Fruit fly (Drosophila melanogaster): ENCODE measurements around the gene CG15545.

The CG15545 gene

dm6 chr3R:30887711-30888549 is 15.8 kb upstream of the CG15545 start (continued):
- TF ChIP-seq Blimp-1 (GFP tag; optimal IDR thresholded peaks at IDR 0.05): peak; percentile 62
- TF ChIP-seq croc (GFP tag; conservative IDR thresholded peaks at IDR 0.05): peak; percentile 36; the same call in 1 of the 3 replicates
- no peak for TF ChIP-seq Sox100B (GFP tag; optimal IDR thresholded peaks at IDR 0.05)
- TF ChIP-seq wdn (GFP tag; IDR thresholded peaks at IDR 0.05): peak; percentile 58
- TF ChIP-seq bcd (GFP tag; optimal IDR thresholded peaks at IDR 0.05): peak; percentile 61
- TF ChIP-seq HLH54F (GFP tag; optimal IDR thresholded peaks at IDR 0.05): peak; percentile 18
- no peak for TF ChIP-seq klu (GFP tag; IDR thresholded peaks at IDR 0.05)
- peak; percentile 65 for TF ChIP-seq her (GFP tag; optimal IDR thresholded peaks at IDR 0.05)
- peak; percentile 98 for TF ChIP-seq Med (GFP tag)
- no peak for TF ChIP-seq sim (GFP tag; IDR thresholded peaks at IDR 0.05)
- TF ChIP-seq CG8281 (tag; optimal IDR thresholded peaks at IDR 0.05): no peak
- TF ChIP-seq Trl (optimal IDR thresholded peaks at IDR 0.05): no peak
- peak; percentile 43 for TF ChIP-seq Trl (GFP tag; optimal IDR thresholded peaks at IDR 0.05)
- no peak for TF ChIP-seq CG12104 (GFP tag; optimal IDR thresholded peaks at IDR 0.05)
- peak; percentile 36; the same call in 1 of the 2 replicates for TF ChIP-seq E2f2 (GFP tag; IDR thresholded peaks at IDR 0.05)
- peak; percentile 38 for TF ChIP-seq kay (GFP tag; optimal IDR thresholded peaks at IDR 0.05)
- TF ChIP-seq insv (GFP tag; optimal IDR thresholded peaks at IDR 0.05): no peak
- peak; percentile 36 for TF ChIP-seq grn (GFP tag; optimal IDR thresholded peaks at IDR 0.05)
- no peak for TF ChIP-seq Bdp1 (GFP tag; optimal IDR thresholded peaks at IDR 0.05)
- TF ChIP-seq CG7963 (GFP tag; IDR thresholded peaks at IDR 0.05; ENCODE audit: partially characterized antibody): no peak
- no peak for TF ChIP-seq D (optimal IDR thresholded peaks at IDR 0.05)
- peak; percentile 54 for TF ChIP-seq D (GFP tag; optimal IDR thresholded peaks at IDR 0.05)
- peak; percentile 61 for TF ChIP-seq tin (GFP tag; optimal IDR thresholded peaks at IDR 0.05)
- TF ChIP-seq ci (GFP tag; IDR thresholded peaks at IDR 0.05): peak; percentile 85
- TF ChIP-seq Fer3 (tag; optimal IDR thresholded peaks at IDR 0.05): peak; percentile 71
- TF ChIP-seq CG17361 (GFP tag; IDR thresholded peaks at IDR 0.05): no peak; the same call in 2 of the 3 replicates
- no peak for TF ChIP-seq rib (GFP tag; IDR thresholded peaks at IDR 0.05)
- peak; percentile 33 for TF ChIP-seq CG10274 (GFP tag; optimal IDR thresholded peaks at IDR 0.05)
- peak; percentile 52; the same call in 1 of the 3 replicates for TF ChIP-seq jigr1 (GFP tag; IDR thresholded peaks at IDR 0.05)
- TF ChIP-seq row (GFP tag; IDR thresholded peaks at IDR 0.05): peak; percentile 79
- TF ChIP-seq luna (GFP tag; optimal IDR thresholded peaks at IDR 0.05): peak; percentile 45
- TF ChIP-seq CG5180 (GFP tag; optimal IDR thresholded peaks at IDR 0.05): no peak
- TF ChIP-seq CG3838 (GFP tag; optimal IDR thresholded peaks at IDR 0.05): no peak
- TF ChIP-seq CG14860 (GFP tag; IDR thresholded peaks at IDR 0.05; ENCODE audit: partially characterized antibody): no peak
- peak; percentile 74; the same call in 3 of the 4 replicates for TF ChIP-seq Gug (GFP tag; IDR thresholded peaks at IDR 0.05)
- TF ChIP-seq H2.0 (GFP tag; IDR thresholded peaks at IDR 0.05): peak; percentile 74
- no peak for TF ChIP-seq prd (optimal IDR thresholded peaks at IDR 0.05)
- peak; percentile 77 for TF ChIP-seq prd (GFP tag; IDR thresholded peaks at IDR 0.05)
- TF ChIP-seq CG2120 (GFP tag; optimal IDR thresholded peaks at IDR 0.05): peak; percentile 78
- peak; percentile 61 for TF ChIP-seq HHEX (GFP tag; optimal IDR thresholded peaks at IDR 0.05)
- TF ChIP-seq CG10979 (tag; optimal IDR thresholded peaks at IDR 0.05): peak; percentile 61
- peak; percentile 27 for TF ChIP-seq Jarid2 (GFP tag; optimal IDR thresholded peaks at IDR 0.05)
- no peak for TF ChIP-seq HmgD (GFP tag; optimal IDR thresholded peaks at IDR 0.05)
- TF ChIP-seq Oaz (GFP tag; IDR thresholded peaks at IDR 0.05): 0 out of 2 replicates have a peak, but pooled peaks have one; percentile 39
- no peak for TF ChIP-seq YL-1 (GFP tag; optimal IDR thresholded peaks at IDR 0.05)
- TF ChIP-seq cato (GFP tag; optimal IDR thresholded peaks at IDR 0.05; ENCODE audit: borderline replicate concordance): no peak
- TF ChIP-seq pho (GFP tag; optimal IDR thresholded peaks at IDR 0.05): peak; percentile 9
- TF ChIP-seq CG9727 (GFP tag; optimal IDR thresholded peaks at IDR 0.05): peak; percentile 23
- peak; percentile 25 for TF ChIP-seq CG4854 (GFP tag; optimal IDR thresholded peaks at IDR 0.05)
- TF ChIP-seq salm (tag; optimal IDR thresholded peaks at IDR 0.05): peak; percentile 29
